Fruit fly (Drosophila melanogaster) whole organism, embryonic: ENCODE results near the gene CG3032.

Experiments
- Atf6 ChIP-seq: fragments of 200-800 bp; sonication (Bioruptor generic); IDR thresholded peaks from 2 replicates; pipeline ENCODE4 v1.3.6; 2022; ENCODE audit warnings: missing biosample characterization, missing genetic modification characterization
- B-H1 ChIP-seq: fragments of 200-800 bp; sonication (Bioruptor generic); IDR thresholded peaks from 3 replicates; pipeline ENCODE4 v1.3.6; 2022; ENCODE audit warnings: missing biosample characterization, missing genetic modification characterization
- CG10543 ChIP-seq: fragments of 200-800 bp; sonication (Bioruptor generic); optimal IDR thresholded peaks from 3 replicates; lab custom pipeline; 2017; ENCODE audit warnings: missing biosample characterization, mild to moderate bottlenecking, missing genetic modification characterization, moderate library complexity
- CG1602 ChIP-seq: fragments of 200-800 bp; sonication (Bioruptor generic); optimal IDR thresholded peaks from 3 replicates; lab custom pipeline; 2016; ENCODE audit warnings: missing biosample characterization, missing genetic modification characterization
- CG16813 ChIP-seq: fragments of 200-800 bp; sonication (Bioruptor generic); IDR thresholded peaks from 3 replicates; pipeline ENCODE4 v1.3.6; 2022; ENCODE audit warnings: missing biosample characterization, missing genetic modification characterization; ENCODE audit not compliant: partially characterized antibody
- CG17359 ChIP-seq: fragments of 200-800 bp; sonication (Bioruptor generic); optimal IDR thresholded peaks from 3 replicates; lab custom pipeline; 2018; ENCODE audit warnings: missing biosample characterization, mild to moderate bottlenecking, missing genetic modification characterization, moderate library complexity
- CG17361 ChIP-seq: fragments of 200-800 bp; sonication (Bioruptor generic); IDR thresholded peaks from 3 replicates; pipeline ENCODE4 v1.3.6; 2022; ENCODE audit warnings: missing biosample characterization, missing genetic modification characterization
- CG5953 ChIP-seq: fragments of 200-800 bp; sonication (Bioruptor generic); IDR thresholded peaks from 2 replicates; pipeline ENCODE4 v1.3.6; 2022; ENCODE audit warnings: missing biosample characterization, missing genetic modification characterization
- CG7556 ChIP-seq: fragments of 200-800 bp; sonication (Bioruptor generic); optimal IDR thresholded peaks from 2 replicates; lab custom pipeline; 2017; ENCODE audit warnings: missing biosample characterization, mild to moderate bottlenecking, missing genetic modification characterization
- CG7928 ChIP-seq: fragments of 200-800 bp; sonication (Bioruptor generic); optimal IDR thresholded peaks from 2 replicates; lab custom pipeline; 2017; ENCODE audit warnings: missing biosample characterization, mild to moderate bottlenecking, missing genetic modification characterization
- CG7963 ChIP-seq: fragments of 200-800 bp; sonication (Bioruptor generic); IDR thresholded peaks from 3 replicates; pipeline ENCODE4 v1.3.6; 2022; ENCODE audit warnings: missing biosample characterization, missing genetic modification characterization; ENCODE audit not compliant: partially characterized antibody
- CG8359 ChIP-seq: fragments of 200-800 bp; sonication (Bioruptor generic); optimal IDR thresholded peaks from 2 replicates; lab custom pipeline; 2017; ENCODE audit warnings: missing biosample characterization, mild to moderate bottlenecking, missing genetic modification characterization, borderline replicate concordance
- CG9437 ChIP-seq: fragments of 200-800 bp; sonication (Bioruptor generic); optimal IDR thresholded peaks from 2 replicates; lab custom pipeline; 2018; ENCODE audit warnings: missing biosample characterization, mild to moderate bottlenecking, missing genetic modification characterization
- CrebB ChIP-seq: fragments of 200-800 bp; sonication (Bioruptor generic); optimal IDR thresholded peaks from 3 replicates; lab custom pipeline; 2018; ENCODE audit warnings: missing biosample characterization, mild to moderate bottlenecking, missing genetic modification characterization
- D19A ChIP-seq: fragments of 200-800 bp; optimal IDR thresholded peaks from 3 replicates; lab custom pipeline; 2019; ENCODE audit warnings: missing biosample characterization, mild to moderate bottlenecking, missing genetic modification characterization, moderate library complexity
- Deaf1 ChIP-seq: fragments of 200-800 bp; optimal IDR thresholded peaks from 3 replicates; lab custom pipeline; 2019; ENCODE audit warnings: missing biosample characterization, mild to moderate bottlenecking, missing genetic modification characterization, moderate library complexity
- Doc2 ChIP-seq: fragments of 200-800 bp; sonication (Bioruptor generic); IDR thresholded peaks from 2 replicates; pipeline ENCODE4 v1.3.6; 2022; ENCODE audit warnings: missing biosample characterization, missing genetic modification characterization
- Dp ChIP-seq: fragments of 200-800 bp; sonication (Bioruptor generic); optimal IDR thresholded peaks from 2 replicates; lab custom pipeline; 2018; ENCODE audit warnings: missing biosample characterization, mild to moderate bottlenecking, missing genetic modification characterization, moderate library complexity
- Drgx ChIP-seq: fragments of 200-800 bp; sonication (Bioruptor generic); IDR thresholded peaks from 2 replicates; pipeline ENCODE4 v1.3.6; 2022; ENCODE audit warnings: missing biosample characterization, missing genetic modification characterization
- HLH3B ChIP-seq: fragments of 200-800 bp; sonication (Bioruptor generic); IDR thresholded peaks from 2 replicates; pipeline ENCODE4 v1.3.6; 2022; ENCODE audit warnings: missing biosample characterization, missing genetic modification characterization
- Hey ChIP-seq: fragments of 200-800 bp; sonication (Bioruptor generic); optimal IDR thresholded peaks from 3 replicates; lab custom pipeline; 2018; ENCODE audit warnings: missing biosample characterization, mild to moderate bottlenecking, missing genetic modification characterization
- Hr78 ChIP-seq, 2 experiments: fragments of 200-800 bp in 1 of 2; fragments of >200 bp in 1 of 2; sonication (Bioruptor generic) in 1 of 2; optimal IDR thresholded peaks; 2 replicates each; lab custom pipeline; 2017 to 2019; ENCODE audit warnings: missing biosample characterization in 2 of 2, missing genetic modification characterization in 2 of 2, mild to moderate bottlenecking in 1 of 2, moderate library complexity in 1 of 2
- Mes4 ChIP-seq: fragments of 200-800 bp; sonication (Bioruptor generic); optimal IDR thresholded peaks from 2 replicates; lab custom pipeline; 2016; ENCODE audit warnings: missing biosample characterization, missing genetic modification characterization
- Nf-YA ChIP-seq: fragments of 200-800 bp; sonication (Bioruptor generic); IDR thresholded peaks from 2 replicates; pipeline ENCODE4 v1.3.6; 2022; ENCODE audit warnings: missing biosample characterization, missing genetic modification characterization
- Stat92E ChIP-seq, 3 experiments: fragments of >200 bp in 2 of 3; fragments of 200-800 bp in 1 of 3; sonication (Bioruptor generic) in 1 of 3; optimal IDR thresholded peaks; 2 replicates each; lab custom pipeline; 2017 to 2019; ENCODE audit warnings: missing biosample characterization in 3 of 3, missing genetic modification characterization in 3 of 3, mild to moderate bottlenecking in 1 of 3, moderate library complexity in 1 of 3
- ab ChIP-seq: fragments of 200-800 bp; sonication (Bioruptor generic); optimal IDR thresholded peaks from 2 replicates; lab custom pipeline; 2016; ENCODE audit warnings: missing biosample characterization, missing genetic modification characterization
- ase ChIP-seq: fragments of 200-800 bp; sonication (Bioruptor generic); IDR thresholded peaks from 3 replicates; pipeline ENCODE4 v1.3.6; 2022; ENCODE audit warnings: missing biosample characterization, missing genetic modification characterization
- ash1 ChIP-seq: fragments of 200-800 bp; sonication (Bioruptor generic); optimal IDR thresholded peaks from 2 replicates; lab custom pipeline; 2018; ENCODE audit warnings: missing biosample characterization, mild to moderate bottlenecking, missing genetic modification characterization
- az2 ChIP-seq: fragments of 200-800 bp; sonication (Bioruptor generic); optimal IDR thresholded peaks from 3 replicates; lab custom pipeline; 2016; ENCODE audit warnings: missing biosample characterization, missing genetic modification characterization
- caup ChIP-seq: fragments of 200-800 bp; sonication (Bioruptor generic); optimal IDR thresholded peaks from 3 replicates; lab custom pipeline; 2017; ENCODE audit warnings: missing biosample characterization, mild to moderate bottlenecking, missing genetic modification characterization, moderate library complexity; ENCODE audit not compliant: severe bottlenecking
- chn ChIP-seq: fragments of 200-800 bp; sonication (Bioruptor generic); optimal IDR thresholded peaks from 2 replicates; lab custom pipeline; 2016; ENCODE audit warnings: missing biosample characterization, missing genetic modification characterization
- corto ChIP-seq: fragments of 200-800 bp; sonication (Bioruptor generic); optimal IDR thresholded peaks from 2 replicates; lab custom pipeline; 2016; ENCODE audit warnings: missing biosample characterization, mild to moderate bottlenecking, missing genetic modification characterization, moderate library complexity
- crol ChIP-seq: fragments of 200-800 bp; sonication (Bioruptor generic); IDR thresholded peaks from 2 replicates; pipeline ENCODE4 v1.3.6; 2022; ENCODE audit warnings: missing biosample characterization, missing genetic modification characterization
- crp ChIP-seq, 2 experiments: fragments of 200-800 bp; sonication (Bioruptor generic); optimal IDR thresholded peaks; 2 replicates in 1 of 2; 3 replicates in 1 of 2; lab custom pipeline; 2017; ENCODE audit warnings: missing biosample characterization in 2 of 2, missing genetic modification characterization in 2 of 2, mild to moderate bottlenecking in 1 of 2, moderate library complexity in 1 of 2
- eyg ChIP-seq: fragments of 200-800 bp; sonication (Bioruptor generic); optimal IDR thresholded peaks from 3 replicates; lab custom pipeline; 2016; ENCODE audit warnings: missing biosample characterization, missing genetic modification characterization
- fd102C ChIP-seq: fragments of 200-800 bp; sonication (Bioruptor generic); optimal IDR thresholded peaks from 2 replicates; lab custom pipeline; 2018; ENCODE audit warnings: missing biosample characterization, mild to moderate bottlenecking, missing genetic modification characterization, moderate library complexity
- gsb-n ChIP-seq: fragments of 200-800 bp; sonication (Bioruptor generic); optimal IDR thresholded peaks from 3 replicates; lab custom pipeline; 2018; ENCODE audit warnings: missing biosample characterization, mild to moderate bottlenecking, missing genetic modification characterization
- h ChIP-seq: fragments of >200 bp; optimal IDR thresholded peaks from 2 replicates; lab custom pipeline; 2017
- jing ChIP-seq: fragments of 200-800 bp; sonication (Bioruptor generic); optimal IDR thresholded peaks from 2 replicates; lab custom pipeline; 2018; ENCODE audit warnings: missing biosample characterization, mild to moderate bottlenecking, missing genetic modification characterization
- klu ChIP-seq: fragments of 200-800 bp; sonication (Bioruptor generic); IDR thresholded peaks from 2 replicates; pipeline ENCODE4 v1.3.6; 2022; ENCODE audit warnings: missing biosample characterization, missing genetic modification characterization
- lbe ChIP-seq: fragments of 200-800 bp; sonication (Bioruptor generic); optimal IDR thresholded peaks from 2 replicates; lab custom pipeline; 2016; ENCODE audit warnings: missing biosample characterization, mild to moderate bottlenecking, missing genetic modification characterization
- lola ChIP-seq, 3 experiments: fragments of >200 bp in 2 of 3; fragments of 200-800 bp in 1 of 3; sonication (Bioruptor generic) in 1 of 3; optimal IDR thresholded peaks; 2 replicates each; lab custom pipeline; 2017 to 2019; ENCODE audit warnings: missing biosample characterization in 3 of 3, missing genetic modification characterization in 3 of 3, mild to moderate bottlenecking in 1 of 3, moderate library complexity in 1 of 3
- pfk ChIP-seq: fragments of 200-800 bp; sonication (Bioruptor generic); optimal IDR thresholded peaks from 2 replicates; lab custom pipeline; 2018; ENCODE audit warnings: missing biosample characterization, mild to moderate bottlenecking, missing genetic modification characterization, moderate library complexity
- phol ChIP-seq: fragments of 200-800 bp; sonication (Bioruptor generic); optimal IDR thresholded peaks from 3 replicates; lab custom pipeline; 2018; ENCODE audit warnings: missing biosample characterization, mild to moderate bottlenecking, missing genetic modification characterization, moderate library complexity
- pros ChIP-seq: fragments of 200-800 bp; sonication (Bioruptor generic); optimal IDR thresholded peaks from 3 replicates; lab custom pipeline; 2019; ENCODE audit warnings: missing biosample characterization, mild to moderate bottlenecking, missing genetic modification characterization, moderate library complexity
- run ChIP-seq: fragments of 200-800 bp; sonication (Bioruptor generic); optimal IDR thresholded peaks from 3 replicates; lab custom pipeline; 2018; ENCODE audit warnings: missing biosample characterization, mild to moderate bottlenecking, missing genetic modification characterization
- slou ChIP-seq: fragments of 200-800 bp; sonication (Bioruptor generic); optimal IDR thresholded peaks from 3 replicates; lab custom pipeline; 2016; ENCODE audit warnings: missing biosample characterization, missing genetic modification characterization
- zen2 ChIP-seq: fragments of 200-800 bp; sonication (Bioruptor generic); IDR thresholded peaks from 3 replicates; pipeline ENCODE4 v1.3.6; 2022; ENCODE audit warnings: missing biosample characterization, missing genetic modification characterization; ENCODE audit not compliant: partially characterized antibody

Gene CG3032

DNA sequence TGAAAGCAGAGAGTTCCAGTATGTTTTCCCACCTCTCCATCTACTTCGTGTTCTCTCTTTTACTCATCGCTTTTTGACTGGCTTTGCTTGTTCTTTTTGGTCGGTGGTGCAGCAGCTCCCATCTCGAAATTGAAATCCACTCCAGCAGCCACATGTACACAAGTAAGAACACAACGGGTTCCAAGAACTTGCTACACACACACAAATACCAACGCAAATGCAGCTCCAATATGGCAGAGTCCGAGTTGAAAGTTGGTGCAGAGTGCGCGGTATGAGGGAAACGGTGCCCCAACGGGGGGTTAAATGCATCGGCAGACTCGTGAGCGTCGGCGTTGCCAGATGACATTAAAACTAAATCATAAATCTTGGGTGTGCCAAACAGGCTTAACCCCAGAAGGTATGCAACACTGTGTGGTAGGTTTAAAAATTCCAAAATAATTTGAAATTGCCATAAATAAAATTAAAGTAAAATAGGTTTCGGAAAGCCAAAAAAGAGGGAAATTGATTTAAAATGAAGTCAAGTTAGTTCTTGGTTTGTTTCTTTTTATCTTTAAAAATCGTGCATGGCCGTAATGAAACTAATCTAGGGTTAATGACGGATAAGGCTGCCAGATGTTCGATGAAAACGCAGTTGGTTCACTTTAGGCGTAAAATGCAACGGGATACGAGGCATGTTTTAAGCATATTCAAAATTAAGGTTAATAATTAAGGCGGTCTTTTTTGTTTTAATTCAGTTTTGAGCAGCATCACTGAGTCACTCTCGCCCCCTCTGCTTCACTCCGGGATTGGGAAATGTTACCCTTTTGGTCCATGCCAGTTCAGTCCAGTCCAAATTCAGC lies 15.8 kb downstream of the CG3032 start (continued):
- no peak for TF ChIP-seq run (tag; lab: Kevin White, UChicago)
- no peak for TF ChIP-seq Doc2 (GFP tag; lab: Robert Waterston, UW)
- TF ChIP-seq Drgx (GFP tag; lab: Robert Waterston, UW): peak; percentile 85
- no peak for TF ChIP-seq Nf-YA (GFP tag; lab: Robert Waterston, UW)
- TF ChIP-seq lbe: no peak
- TF ChIP-seq CG8359 (GFP tag; lab: Kevin White, UChicago): no peak
- TF ChIP-seq CG1602 (GFP tag; lab: Kevin White, UChicago): peak; percentile 14
- TF ChIP-seq pfk (GFP tag; lab: Kevin White, UChicago): peak; percentile 51
- no peak for TF ChIP-seq gsb-n
- peak; percentile 33; the same call in 1 of the 2 replicates for TF ChIP-seq HLH3B (GFP tag; lab: Robert Waterston, UW)
- TF ChIP-seq h (lab: Kevin White, UChicago): no peak
- TF ChIP-seq Deaf1 (tag; lab: Kevin White, UChicago): no peak
- peak; percentile 39 for TF ChIP-seq corto (GFP tag; lab: Kevin White, UChicago)
- peak; percentile 59 for TF ChIP-seq CG17361 (GFP tag; lab: Robert Waterston, UW)
- peak; percentile 31 for TF ChIP-seq CG17359
- TF ChIP-seq Stat92E (GFP tag; optimal IDR thresholded peaks at IDR 0.05; lab: Kevin White, UChicago): peak in 1 of 3 experiments; percentile 96
- TF ChIP-seq CG7928 (GFP tag; lab: Kevin White, UChicago): no peak
- TF ChIP-seq crp (GFP tag; optimal IDR thresholded peaks at IDR 0.05; lab: Kevin White, UChicago): no peak
- TF ChIP-seq Mes4 (GFP tag; lab: Kevin White, UChicago): no peak
- TF ChIP-seq ash1 (GFP tag; lab: Kevin White, UChicago): no peak
- TF ChIP-seq phol (tag; lab: Kevin White, UChicago): peak; percentile 61
- no peak for TF ChIP-seq Hey (tag; lab: Kevin White, UChicago)
- TF ChIP-seq Hr78 (GFP tag; optimal IDR thresholded peaks at IDR 0.05; lab: Kevin White, UChicago): peak in 1 of 2 experiments; percentile 10
- no peak for TF ChIP-seq slou (GFP tag; lab: Kevin White, UChicago)
- peak in 1 of 3 experiments; percentile 63 for TF ChIP-seq lola (GFP tag; optimal IDR thresholded peaks at IDR 0.05; lab: Kevin White, UChicago)
- no peak for TF ChIP-seq jing (GFP tag; lab: Kevin White, UChicago)
- no peak for TF ChIP-seq CG7963 (GFP tag; lab: Robert Waterston, UW)
- TF ChIP-seq crol (GFP tag; lab: Robert Waterston, UW): peak; percentile 47
- peak; percentile 54 for TF ChIP-seq CG9437
- TF ChIP-seq CG7556 (GFP tag; lab: Kevin White, UChicago): peak; percentile 13
- TF ChIP-seq pros: no peak
- no peak for TF ChIP-seq CG10543
- TF ChIP-seq chn: peak; percentile 6
- no peak for TF ChIP-seq Atf6 (GFP tag; lab: Robert Waterston, UW)
- no peak for TF ChIP-seq caup (GFP tag; lab: Kevin White, UChicago)
- TF ChIP-seq, all 482 proteins: peak for 104

DNA sequence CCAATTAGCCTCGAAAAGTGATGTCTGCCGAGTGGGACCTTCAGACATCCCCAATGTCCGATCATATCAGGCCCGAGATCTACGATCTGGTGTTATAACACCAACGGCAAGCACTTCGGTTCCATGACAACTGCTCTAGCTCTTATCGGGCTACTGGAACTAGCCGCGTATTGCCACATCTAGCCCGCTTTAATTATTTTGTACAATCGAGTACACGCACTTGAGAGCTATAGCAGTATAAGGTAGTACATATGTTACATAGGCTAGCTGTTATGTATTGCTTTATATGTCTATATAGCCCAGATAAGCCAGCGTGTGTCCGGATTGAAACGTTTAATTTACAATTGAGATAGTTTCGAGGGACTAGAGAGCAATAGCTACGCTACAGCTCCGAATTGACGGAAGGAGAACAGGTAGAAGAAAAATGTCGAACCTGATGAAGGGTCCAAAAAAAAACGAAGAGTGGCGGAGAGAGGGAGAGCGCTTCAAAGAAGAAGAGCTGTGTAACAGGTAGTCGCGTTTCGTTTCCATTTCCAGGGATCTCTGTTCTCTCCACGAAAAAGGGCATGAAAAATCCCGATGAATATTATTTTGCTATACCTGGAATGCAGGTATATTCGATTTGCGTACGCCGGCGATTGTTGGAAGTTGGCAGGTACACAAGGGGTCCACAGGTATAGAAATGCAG lies 16.6 kb downstream of the CG3032 start:
- TF ChIP-seq CrebB (tag; lab: Kevin White, UChicago) (no peak), az2 (GFP tag; lab: Kevin White, UChicago) (no peak), CG16813 (GFP tag; lab: Robert Waterston, UW) (no peak), eyg (GFP tag; lab: Kevin White, UChicago) (no peak), CG5953 (no peak), B-H1 (GFP tag; lab: Robert Waterston, UW) (no peak), CG17359 (no peak), Dp (GFP tag; lab: Kevin White, UChicago) (no peak), D19A (peak; percentile 8), fd102C (no peak), ase (GFP tag; lab: Robert Waterston, UW) (no peak), zen2 (no peak), ab (GFP tag; lab: Kevin White, UChicago) (no peak), klu (GFP tag; lab: Robert Waterston, UW) (no peak)
